Worm (Caenorhabditis elegans) whole organism, L3 larva: ENCODE data around the gene dhrs-4.

Source experiments
- nfya-1 ChIP-seq: sonication (generic microtip); optimal IDR thresholded peaks from 2 replicates; lab custom pipeline; 2017; ENCODE audit warnings: missing genetic modification characterization, mild to moderate bottlenecking, missing compliant biosample characterization, antibody characterized with exemption, moderate library complexity; ENCODE audit not compliant: insufficient read depth
- ztf-4 ChIP-seq: fragments of 150-350 bp; optimal IDR thresholded peaks from 2 replicates; lab custom pipeline; 2014; ENCODE audit warnings: missing biosample characterization, missing genetic modification characterization

ce11 chrV:12928929-12929532 lies 6.6 kb downstream of the dhrs-4 start, which contains the start of gene T16G1.2:
- TF ChIP-seq nfya-1 (tag; lab: Kevin White, UChicago) (no peak), ztf-4 (tag; lab: Kevin White, UChicago) (no peak)
